Worm (Caenorhabditis elegans): ENCODE data around the gene best-16.

best-16 gene

DNA sequence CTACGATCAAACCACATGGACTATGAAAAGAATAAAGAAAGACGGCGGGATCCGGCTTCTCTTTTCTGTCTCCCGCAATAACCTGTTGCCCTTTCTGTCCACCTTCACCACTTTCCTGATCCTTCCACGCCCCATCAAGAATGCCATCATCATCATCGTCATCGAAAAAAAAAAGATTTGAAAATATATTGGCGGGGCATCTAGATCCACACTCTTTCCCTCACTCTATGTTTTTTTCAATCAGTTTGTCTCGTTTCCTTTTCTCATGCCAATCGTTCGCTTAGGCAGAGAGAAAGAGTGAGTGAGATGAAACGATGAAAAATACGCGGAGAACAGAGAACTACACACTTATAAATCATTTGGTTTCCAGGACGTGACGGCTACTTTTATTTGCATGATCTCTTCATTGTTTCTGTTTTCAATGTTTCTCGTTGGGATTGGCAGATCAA, 38.0 kb upstream of the best-16 start:
- TF ChIP-seq madf-10 (tag; optimal IDR thresholded peaks at IDR 0.05) (no peak), rec-8 (tag; optimal IDR thresholded peaks at IDR 0.05) (no peak), F23B12.7 (tag; optimal IDR thresholded peaks at IDR 0.05; ENCODE audit: insufficient read depth) (no peak), K11D2.4 (GFP tag; IDR thresholded peaks at IDR 0.05) (0 out of 2 replicates have a peak, but pooled peaks have one; percentile 30), F33H1.4 (GFP tag; IDR thresholded peaks at IDR 0.05) (no peak), nhr-80 (tag; optimal IDR thresholded peaks at IDR 0.05) (no peak)

DNA sequence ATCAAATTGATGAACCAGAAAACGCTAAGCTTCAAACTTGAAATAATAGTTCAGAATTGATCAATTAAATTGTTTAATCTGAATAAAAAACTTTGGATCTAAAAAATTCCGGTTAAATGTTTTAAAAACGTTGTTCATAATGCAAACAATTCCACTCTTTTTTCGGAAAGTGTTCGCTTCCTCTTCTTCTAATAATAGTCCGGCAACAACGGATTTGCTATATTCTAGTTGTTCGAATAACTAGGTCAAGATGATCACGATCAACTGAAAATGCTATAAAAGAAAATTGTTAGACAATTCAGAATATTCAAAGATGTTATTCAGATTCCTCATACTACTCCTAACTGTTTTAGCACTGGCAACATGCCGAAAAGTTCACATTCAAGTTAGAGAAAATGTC, 35.3 kb upstream of the best-16 start, which contains the start of gene D2024.4:
D2024.4 (plus strand) TSS at position 301 of the 400 bp plus-strand sequence.
- no peak for TF ChIP-seq let-526 (GFP tag; IDR thresholded peaks at IDR 0.05)
- TF ChIP-seq athp-1 (tag; optimal IDR thresholded peaks at IDR 0.05), result no peak
- no peak for TF ChIP-seq nfya-2 (GFP tag; IDR thresholded peaks at IDR 0.05)
- TF ChIP-seq ceh-27 (GFP tag; optimal IDR thresholded peaks at IDR 0.05), result no peak
- no peak for TF ChIP-seq dox-1 (GFP tag; IDR thresholded peaks at IDR 0.05)
- no peak for TF ChIP-seq ceh-79 (tag; optimal IDR thresholded peaks at IDR 0.05)
- TF ChIP-seq ztf-25 (GFP tag; IDR thresholded peaks at IDR 0.05), result no peak
- TF ChIP-seq atf-7 (tag; optimal IDR thresholded peaks at IDR 0.05), result no peak
- no peak for TF ChIP-seq sea-2 (GFP tag; IDR thresholded peaks at IDR 0.05)
- no peak for TF ChIP-seq Y56A3A.18 (GFP tag; IDR thresholded peaks at IDR 0.05)
- no peak for TF ChIP-seq pha-4 (tag; optimal IDR thresholded peaks at IDR 0.05)

DNA sequence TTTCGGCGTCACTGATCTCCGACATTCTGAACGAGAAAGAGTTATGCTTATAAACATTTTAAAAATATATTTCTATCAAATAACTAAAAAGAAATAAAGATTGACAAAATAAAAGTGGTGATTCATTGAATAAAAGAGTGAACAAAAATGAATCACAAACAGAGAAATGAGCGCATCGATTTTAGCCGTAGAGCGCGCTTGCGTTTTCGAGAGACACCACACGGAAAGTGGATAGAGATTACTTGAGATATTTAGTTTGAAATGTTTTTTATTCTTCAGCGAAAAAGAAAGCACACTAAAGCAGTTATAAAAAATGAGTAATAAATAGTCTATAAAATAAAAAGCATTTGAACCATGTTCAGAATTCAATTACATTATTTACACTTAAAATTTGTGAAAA, 34.6 kb upstream of the best-16 start, which contains the start of gene cap-1:
cap-1 (minus strand) TSS at position 26 of the 400 bp plus-strand sequence.
- TF ChIP-seq attf-3 (GFP tag; conservative IDR thresholded peaks at IDR 0.05) (peak; percentile 38; the same call in 1 of the 2 replicates), madf-3 (GFP tag; IDR thresholded peaks at IDR 0.05) (no peak), attf-6 (GFP tag; IDR thresholded peaks at IDR 0.05) (no peak), B0019.2 (GFP tag; conservative IDR thresholded peaks at IDR 0.05) (no peak), let-607 (tag; optimal IDR thresholded peaks at IDR 0.05) (no peak), ZK185.1 (tag; optimal IDR thresholded peaks at IDR 0.05; ENCODE audit: poor library complexity, severe bottlenecking) (peak; percentile 14), atf-7 (tag; optimal IDR thresholded peaks at IDR 0.05) (no peak), him-1 (tag; optimal IDR thresholded peaks at IDR 0.05) (no peak), madf-6 (GFP tag; IDR thresholded peaks at IDR 0.05) (no peak), C17E4.6 (GFP tag; IDR thresholded peaks at IDR 0.05) (no peak), F49E8.2 (tag; optimal IDR thresholded peaks at IDR 0.05; ENCODE audit: insufficient read depth) (no peak), repo-1 (tag; optimal IDR thresholded peaks at IDR 0.05) (no peak), dox-1 (GFP tag; IDR thresholded peaks at IDR 0.05) (peak; percentile 67), cebp-1 (GFP tag; IDR thresholded peaks at IDR 0.05) (no peak), cebp-1 (tag; optimal IDR thresholded peaks at IDR 0.05) (peak; percentile 22), K12H6.12 (tag; optimal IDR thresholded peaks at IDR 0.05) (peak; percentile 0), ama-1 (optimal IDR thresholded peaks at IDR 0.05) (no peak), ama-1 (GFP tag; optimal IDR thresholded peaks at IDR 0.05) (no peak), ceh-27 (GFP tag; optimal IDR thresholded peaks at IDR 0.05) (peak; percentile 41), F23B12.7 (tag; optimal IDR thresholded peaks at IDR 0.05; ENCODE audit: insufficient read depth) (peak; percentile 92), F10E7.11 (tag; optimal IDR thresholded peaks at IDR 0.05) (no peak), sptf-2 (GFP tag; optimal IDR thresholded peaks at IDR 0.05) (no peak), snpc-3.4 (tag; optimal IDR thresholded peaks at IDR 0.05) (peak; percentile 52), egrh-3 (GFP tag; IDR thresholded peaks at IDR 0.05) (no peak), tbp1 (GFP tag; optimal IDR thresholded peaks at IDR 0.05) (peak; percentile 29), ceh-91 (GFP tag; IDR thresholded peaks at IDR 0.05) (no peak), madf-10 (tag; optimal IDR thresholded peaks at IDR 0.05) (peak; percentile 8), nfya-1 (tag; optimal IDR thresholded peaks at IDR 0.05; ENCODE audit: borderline replicate concordance, insufficient read depth) (no peak), ccch-3 (GFP tag; optimal IDR thresholded peaks at IDR 0.05) (no peak), C06A6.2 (GFP tag; conservative IDR thresholded peaks at IDR 0.05) (no peak), snpc-1.3 (tag; optimal IDR thresholded peaks at IDR 0.05; ENCODE audit: insufficient read depth) (peak; percentile 41), gei-17 (GFP tag; optimal IDR thresholded peaks at IDR 0.05) (no peak), lir-1 (GFP tag; conservative IDR thresholded peaks at IDR 0.05) (no peak)

Data from whole organism, young adult.